Fruit fly (Drosophila melanogaster) whole organism, embryonic: ENCODE measurements around the gene Nph.

ENCODE experiments used
- B-H1 ChIP-seq: fragments of 200-800 bp; sonication (Bioruptor generic); IDR thresholded peaks from 3 replicates; pipeline ENCODE4 v1.3.6; 2022; ENCODE audit warnings: missing biosample characterization, missing genetic modification characterization
- BEAF-32 ChIP-seq: fragments of 200-800 bp; sonication (Bioruptor generic); optimal IDR thresholded peaks from 3 replicates; lab custom pipeline; 2017; ENCODE audit warnings: missing biosample characterization, missing genetic modification characterization, mild to moderate bottlenecking, moderate library complexity, missing genetic modification reagents
- CG11398 ChIP-seq: fragments of 200-800 bp; sonication (Bioruptor generic); optimal IDR thresholded peaks from 2 replicates; lab custom pipeline; 2016; ENCODE audit warnings: missing biosample characterization, missing genetic modification characterization
- CG11696 ChIP-seq: fragments of 200-800 bp; sonication (Bioruptor generic); IDR thresholded peaks from 2 replicates; pipeline ENCODE4 v1.3.6; 2022; ENCODE audit warnings: missing biosample characterization, missing genetic modification characterization
- CG12391 ChIP-seq: fragments of 200-800 bp; sonication (Bioruptor generic); optimal IDR thresholded peaks from 3 replicates; lab custom pipeline; 2018; ENCODE audit warnings: missing biosample characterization, mild to moderate bottlenecking, missing genetic modification characterization, moderate library complexity
- CG12769 ChIP-seq: fragments of 200-800 bp; sonication (Bioruptor generic); optimal IDR thresholded peaks from 2 replicates; lab custom pipeline; 2019; ENCODE audit warnings: missing biosample characterization, mild to moderate bottlenecking, missing genetic modification characterization, moderate library complexity
- CG14710 ChIP-seq: fragments of 200-800 bp; sonication (Bioruptor generic); optimal IDR thresholded peaks from 3 replicates; lab custom pipeline; 2019; ENCODE audit warnings: missing biosample characterization, mild to moderate bottlenecking, missing genetic modification characterization, moderate library complexity
- CG15479 ChIP-seq: fragments of 200-800 bp; sonication (Bioruptor generic); optimal IDR thresholded peaks from 3 replicates; lab custom pipeline; 2019; ENCODE audit warnings: missing biosample characterization, mild to moderate bottlenecking, missing genetic modification characterization, moderate library complexity
- CG16815 ChIP-seq: fragments of 200-800 bp; sonication (Bioruptor generic); optimal IDR thresholded peaks from 3 replicates; lab custom pipeline; 2017; ENCODE audit warnings: missing biosample characterization, mild to moderate bottlenecking, missing genetic modification characterization
- CG18619 ChIP-seq: fragments of 200-800 bp; sonication (Bioruptor generic); optimal IDR thresholded peaks from 3 replicates; lab custom pipeline; 2017; ENCODE audit warnings: missing biosample characterization, mild to moderate bottlenecking, missing genetic modification characterization
- CG2889 ChIP-seq: fragments of 200-800 bp; sonication (Bioruptor generic); IDR thresholded peaks from 3 replicates; pipeline ENCODE4 v1.3.6; 2022; ENCODE audit warnings: missing biosample characterization, missing genetic modification characterization
- CG30020 ChIP-seq: fragments of 200-800 bp; optimal IDR thresholded peaks from 2 replicates; lab custom pipeline; 2019; ENCODE audit warnings: missing biosample characterization, mild to moderate bottlenecking, missing genetic modification characterization, moderate library complexity
- CG31365 ChIP-seq: fragments of 200-800 bp; sonication (Bioruptor generic); optimal IDR thresholded peaks from 2 replicates; lab custom pipeline; 2018; ENCODE audit warnings: missing biosample characterization, mild to moderate bottlenecking, missing genetic modification characterization
- CG32532 ChIP-seq: fragments of 200-800 bp; sonication (Bioruptor generic); IDR thresholded peaks from 2 replicates; pipeline ENCODE4 v1.3.6; 2022; ENCODE audit warnings: missing biosample characterization, missing genetic modification characterization
- CG3726 ChIP-seq: fragments of 200-800 bp; sonication (Bioruptor generic); IDR thresholded peaks from 3 replicates; pipeline ENCODE4, ENCODE4 v1.3.6; 2022; ENCODE audit warnings: missing biosample characterization, missing genetic modification characterization
- CG4820 ChIP-seq: fragments of 200-800 bp; sonication (Bioruptor generic); optimal IDR thresholded peaks from 3 replicates; lab custom pipeline; 2016; ENCODE audit warnings: missing biosample characterization, missing genetic modification characterization
- CG6765 ChIP-seq: fragments of 200-800 bp; sonication (Bioruptor generic); optimal IDR thresholded peaks from 3 replicates; lab custom pipeline; 2017; ENCODE audit warnings: missing biosample characterization, mild to moderate bottlenecking, missing genetic modification characterization
- CG7786 ChIP-seq: fragments of 200-800 bp; sonication (Bioruptor generic); optimal IDR thresholded peaks from 2 replicates; lab custom pipeline; 2016; ENCODE audit warnings: missing biosample characterization, missing genetic modification characterization
- CG7963 ChIP-seq: fragments of 200-800 bp; sonication (Bioruptor generic); IDR thresholded peaks from 3 replicates; pipeline ENCODE4 v1.3.6; 2022; ENCODE audit warnings: missing biosample characterization, missing genetic modification characterization; ENCODE audit not compliant: partially characterized antibody
- CG8765 ChIP-seq: fragments of 200-800 bp; sonication (Bioruptor generic); IDR thresholded peaks from 2 replicates; pipeline ENCODE4 v1.3.6; 2022; ENCODE audit warnings: missing biosample characterization, missing genetic modification characterization
- CG9797 ChIP-seq: fragments of 200-800 bp; sonication (Bioruptor generic); optimal IDR thresholded peaks from 3 replicates; lab custom pipeline; 2018; ENCODE audit warnings: missing biosample characterization, mild to moderate bottlenecking, missing genetic modification characterization
- Hsf ChIP-seq: fragments of 200-800 bp; sonication (Bioruptor generic); optimal IDR thresholded peaks from 3 replicates; lab custom pipeline; 2016; ENCODE audit warnings: missing biosample characterization, missing genetic modification characterization
- Jarid2 ChIP-seq: fragments of 200-800 bp; sonication (Bioruptor generic); optimal IDR thresholded peaks from 3 replicates; lab custom pipeline; 2017; ENCODE audit warnings: mild to moderate bottlenecking, missing biosample characterization, missing genetic modification reagents, missing genetic modification characterization
- Mad ChIP-seq: fragments of 200-800 bp; sonication (Bioruptor generic); optimal IDR thresholded peaks from 2 replicates; lab custom pipeline; 2016; ENCODE audit warnings: missing biosample characterization, missing genetic modification characterization
- Med ChIP-seq: fragments of 200-800 bp; sonication (Bioruptor generic); peaks from one replicate; lab custom pipeline; 2016; ENCODE audit warnings: missing biosample characterization, missing genetic modification characterization, mild to moderate bottlenecking, inconsistent platforms, moderate library complexity
- Mrtf ChIP-seq: fragments of 200-800 bp; sonication (Bioruptor generic); IDR thresholded peaks from 3 replicates; pipeline ENCODE4 v1.3.6; 2022; ENCODE audit warnings: missing biosample characterization, missing genetic modification characterization
- Myb ChIP-seq: fragments of 200-800 bp; sonication (Bioruptor generic); optimal IDR thresholded peaks from 2 replicates; lab custom pipeline; 2016; ENCODE audit warnings: missing biosample characterization, missing genetic modification characterization
- NC2α ChIP-seq: fragments of 200-800 bp; sonication (Bioruptor generic); optimal IDR thresholded peaks from 2 replicates; lab custom pipeline; 2016; ENCODE audit warnings: missing biosample characterization, missing genetic modification characterization
- Opbp ChIP-seq: fragments of 200-800 bp; sonication (Bioruptor generic); IDR thresholded peaks from 3 replicates; pipeline ENCODE4 v1.3.6; 2022; ENCODE audit warnings: missing biosample characterization, missing genetic modification characterization; ENCODE audit not compliant: partially characterized antibody
- Optix ChIP-seq: fragments of 200-800 bp; sonication (Bioruptor generic); IDR thresholded peaks from 3 replicates; pipeline ENCODE4 v1.3.6; 2022; ENCODE audit warnings: missing biosample characterization, missing genetic modification characterization
- danr ChIP-seq: fragments of 200-800 bp; sonication (Bioruptor generic); IDR thresholded peaks from 2 replicates; pipeline ENCODE4 v1.3.6; 2022; ENCODE audit warnings: missing biosample characterization, missing genetic modification characterization
- hb ChIP-seq: fragments of 200-800 bp; sonication (Bioruptor generic); IDR thresholded peaks from 3 replicates; pipeline ENCODE4 v1.3.6; 2022; ENCODE audit warnings: missing biosample characterization, missing genetic modification characterization; ENCODE audit not compliant: partially characterized antibody
- jigr1 ChIP-seq: fragments of 200-800 bp; sonication (Bioruptor generic); IDR thresholded peaks from 3 replicates; pipeline ENCODE4 v1.3.6; 2022; ENCODE audit warnings: missing biosample characterization, missing genetic modification characterization
- knrl ChIP-seq: fragments of 200-800 bp; sonication (Bioruptor generic); IDR thresholded peaks from 3 replicates; pipeline ENCODE4 v1.3.6; 2022; ENCODE audit warnings: missing biosample characterization, missing genetic modification characterization; ENCODE audit not compliant: partially characterized antibody
- lov ChIP-seq, 2 experiments: fragments of 200-800 bp in 1 of 2; fragments of >200 bp in 1 of 2; sonication (Bioruptor generic) in 1 of 2; IDR thresholded peaks in 1 of 2; optimal IDR thresholded peaks in 1 of 2; 2 replicates in 1 of 2; 3 replicates in 1 of 2; pipeline versions ENCODE4 v1.3.6 to Lab custom; 2017 to 2022; ENCODE audit warnings: missing biosample characterization in 1 of 2, missing genetic modification characterization in 1 of 2
- otp ChIP-seq: fragments of 200-800 bp; sonication (Bioruptor generic); IDR thresholded peaks from 3 replicates; pipeline ENCODE4, ENCODE4 v1.3.6; 2022; ENCODE audit warnings: missing biosample characterization, missing genetic modification characterization
- pnt ChIP-seq: fragments of 200-800 bp; sonication (Bioruptor generic); optimal IDR thresholded peaks from 3 replicates; lab custom pipeline; 2016; ENCODE audit warnings: missing biosample characterization, missing genetic modification characterization
- row ChIP-seq: fragments of 200-800 bp; sonication (Bioruptor generic); IDR thresholded peaks from 3 replicates; pipeline ENCODE4 v1.3.6; 2022; ENCODE audit warnings: missing biosample characterization, missing genetic modification characterization
- sc ChIP-seq, 3 experiments: fragments of >200 bp in 2 of 3; fragments of 200-800 bp in 1 of 3; sonication (Bioruptor generic) in 1 of 3; optimal IDR thresholded peaks; 2 replicates in 2 of 3; 3 replicates in 1 of 3; lab custom pipeline; 2017; ENCODE audit warnings: mild to moderate bottlenecking in 1 of 3, missing biosample characterization in 1 of 3, missing genetic modification characterization in 1 of 3, missing genetic modification reagents in 1 of 3
- sd ChIP-seq: fragments of 200-800 bp; sonication (Bioruptor generic); optimal IDR thresholded peaks from 3 replicates; lab custom pipeline; 2018; ENCODE audit warnings: missing biosample characterization, mild to moderate bottlenecking, missing genetic modification characterization, moderate library complexity
- slbo ChIP-seq: fragments of 200-800 bp; sonication (Bioruptor generic); IDR thresholded peaks from 2 replicates; pipeline ENCODE4 v1.3.6; 2022; ENCODE audit warnings: missing biosample characterization, missing genetic modification characterization
- sna ChIP-seq: fragments of 200-800 bp; sonication (Bioruptor generic); IDR thresholded peaks from 2 replicates; pipeline ENCODE4 v1.3.6; 2022; ENCODE audit warnings: missing biosample characterization, missing genetic modification characterization; ENCODE audit not compliant: partially characterized antibody
- tin ChIP-seq: fragments of 200-800 bp; sonication (Bioruptor generic); optimal IDR thresholded peaks from 3 replicates; lab custom pipeline; 2016; ENCODE audit warnings: missing biosample characterization, missing genetic modification characterization
- tup ChIP-seq: fragments of 200-800 bp; sonication (Bioruptor generic); optimal IDR thresholded peaks from 2 replicates; lab custom pipeline; 2016; ENCODE audit warnings: missing biosample characterization, mild to moderate bottlenecking, missing genetic modification characterization, moderate library complexity
- unpg ChIP-seq: fragments of 200-800 bp; sonication (Bioruptor generic); optimal IDR thresholded peaks from 3 replicates; lab custom pipeline; 2018; ENCODE audit warnings: missing biosample characterization, mild to moderate bottlenecking, missing genetic modification characterization, moderate library complexity
- vnd ChIP-seq: fragments of 200-800 bp; sonication (Bioruptor generic); IDR thresholded peaks from 3 replicates; pipeline ENCODE4 v1.3.6; 2022; ENCODE audit warnings: missing biosample characterization, missing genetic modification characterization; ENCODE audit not compliant: partially characterized antibody
- yki ChIP-seq: fragments of >200 bp; optimal IDR thresholded peaks from 3 replicates; lab custom pipeline; 2018

Gene Nph

DNA sequence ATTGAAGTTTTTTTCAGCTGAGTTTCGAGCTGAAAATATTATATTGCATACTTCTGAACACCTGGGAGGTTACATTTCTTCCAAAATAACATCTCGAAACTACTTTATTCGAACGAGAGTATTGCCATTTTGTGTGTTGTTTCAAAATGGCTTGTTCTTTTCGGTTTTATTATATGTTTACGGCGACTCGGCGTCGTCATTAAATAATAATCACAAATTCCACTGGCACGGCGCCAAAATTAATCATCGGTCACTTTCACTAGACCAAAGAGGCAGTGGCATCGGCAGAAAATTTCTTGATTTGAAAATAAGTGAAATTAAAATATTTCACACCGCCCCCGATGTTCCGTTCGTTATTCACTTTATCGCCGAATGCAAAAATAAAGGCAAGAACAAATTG, 45.8 kb upstream of the Nph start (continued):
- TF ChIP-seq CG14710: no peak
- no peak for TF ChIP-seq sna (GFP tag; lab: Robert Waterston, UW)
- TF ChIP-seq danr: no peak
- no peak for TF ChIP-seq CG3726 (GFP tag; lab: Robert Waterston, UW)
- TF ChIP-seq slbo: no peak
- TF ChIP-seq CG7786 (GFP tag; lab: Kevin White, UChicago): no peak
- TF ChIP-seq Optix: no peak
- TF ChIP-seq Jarid2 (GFP tag; lab: Kevin White, UChicago): no peak
- TF ChIP-seq hb (GFP tag; lab: Robert Waterston, UW): no peak
- TF ChIP-seq Mrtf (GFP tag; lab: Robert Waterston, UW): no peak
- peak; percentile 30; the same call in 2 of the 3 replicates for TF ChIP-seq row (GFP tag; lab: Robert Waterston, UW)
- no peak for TF ChIP-seq sc (optimal IDR thresholded peaks at IDR 0.05; lab: Kevin White, UChicago)
- no peak for TF ChIP-seq sc (GFP tag; optimal IDR thresholded peaks at IDR 0.05; lab: Kevin White, UChicago)
- no peak for TF ChIP-seq yki (lab: Kevin White, UChicago)
- no peak for TF ChIP-seq CG7963 (GFP tag; lab: Robert Waterston, UW)
- TF ChIP-seq sd (tag; lab: Kevin White, UChicago): peak; percentile 67
- peak; percentile 53 for TF ChIP-seq Med
- TF ChIP-seq Hsf (GFP tag; lab: Kevin White, UChicago): no peak
- no peak for TF ChIP-seq otp (GFP tag; lab: Robert Waterston, UW)
- TF ChIP-seq CG12391: no peak
- no peak for TF ChIP-seq CG31365 (tag; lab: Kevin White, UChicago)

DNA sequence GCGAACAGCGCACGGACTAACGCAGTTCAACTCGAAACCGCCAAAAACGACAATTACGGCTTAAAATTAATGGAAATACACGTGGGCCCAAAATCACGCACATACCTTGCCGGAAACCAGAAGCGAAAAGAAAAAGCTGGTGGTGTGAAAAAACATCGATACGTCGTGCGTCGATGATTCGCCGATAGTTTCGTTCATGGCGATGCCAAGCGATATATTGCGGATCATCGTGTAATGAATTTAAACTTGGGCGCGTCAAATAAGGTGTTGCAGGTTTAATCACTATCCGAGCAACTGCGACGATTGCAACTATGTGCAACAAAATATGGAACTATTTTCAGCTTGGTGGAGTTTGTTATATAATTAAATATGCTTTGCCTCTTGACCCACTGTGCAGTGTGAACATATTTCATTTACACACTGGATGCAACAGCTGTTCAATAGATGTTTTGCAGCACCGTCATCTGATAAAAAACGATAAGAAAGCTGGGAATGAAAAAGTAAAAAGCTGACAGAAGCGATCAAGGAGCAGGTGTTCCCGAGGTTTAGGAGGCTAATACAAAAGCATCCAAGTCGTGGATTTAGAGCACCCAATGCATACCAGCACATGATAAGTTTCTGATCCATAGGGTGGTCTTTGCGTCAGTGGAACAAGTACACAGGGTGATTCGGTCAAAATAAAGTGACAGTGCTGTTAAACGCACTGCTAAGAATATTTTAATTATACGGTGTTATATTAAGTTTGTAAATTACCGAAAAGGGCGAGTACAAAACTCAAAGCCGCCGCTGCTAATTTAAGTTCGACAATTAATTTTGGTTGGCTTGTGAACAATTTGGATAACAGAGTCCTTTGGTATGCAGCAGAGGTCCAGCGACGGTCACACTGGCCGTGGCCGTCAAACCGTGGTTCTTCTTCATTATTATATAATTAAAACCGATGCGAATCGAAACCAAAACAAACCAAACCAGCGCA, 41.7 kb upstream of the Nph start, which contains the start of the genes RpL32 and CG7943:
Gene RpL32, minus strand, starts transcription at position 133 of the 973 bp plus-strand sequence.
Gene CG7943, plus strand, starts transcription at position 442 of the 973 bp plus-strand sequence.
- TF ChIP-seq CG16815 (GFP tag; lab: Kevin White, UChicago): peak; percentile 73
- peak; percentile 100 for TF ChIP-seq Opbp (GFP tag; lab: Robert Waterston, UW)
- peak; percentile 95 for TF ChIP-seq tup
- peak; percentile 83 for TF ChIP-seq CG11696 (GFP tag; lab: Robert Waterston, UW)
- TF ChIP-seq CG12769 (tag; lab: Kevin White, UChicago): peak; percentile 82
- TF ChIP-seq tin (GFP tag; lab: Kevin White, UChicago): peak; percentile 96
- peak; percentile 84 for TF ChIP-seq Myb
- peak; percentile 92 for TF ChIP-seq CG4820 (GFP tag; lab: Kevin White, UChicago)
- TF ChIP-seq lov (optimal IDR thresholded peaks at IDR 0.05; lab: Kevin White, UChicago): no peak
- TF ChIP-seq lov (GFP tag; IDR thresholded peaks at IDR 0.05; lab: Robert Waterston, UW): peak; percentile 94
- TF ChIP-seq CG15479 (GFP tag; lab: Kevin White, UChicago): peak; percentile 48
- TF ChIP-seq CG30020 (tag; lab: Kevin White, UChicago): peak; percentile 88
- TF ChIP-seq CG11398: peak; percentile 86
- peak; percentile 83 for TF ChIP-seq jigr1
- TF ChIP-seq Optix: peak; percentile 97
- peak; percentile 91 for TF ChIP-seq unpg (GFP tag; lab: Kevin White, UChicago)
- TF ChIP-seq knrl (GFP tag; lab: Robert Waterston, UW): peak; percentile 100
- TF ChIP-seq B-H1 (GFP tag; lab: Robert Waterston, UW): peak; percentile 90
- peak; percentile 96 for TF ChIP-seq pnt
- TF ChIP-seq CG8765 (GFP tag; lab: Robert Waterston, UW): peak; percentile 95
- TF ChIP-seq BEAF-32 (GFP tag; lab: Kevin White, UChicago): peak; percentile 100
- TF ChIP-seq CG32532 (GFP tag; lab: Robert Waterston, UW): peak; percentile 96
- peak; percentile 89 for TF ChIP-seq Mad (GFP tag; lab: Kevin White, UChicago)
- TF ChIP-seq CG18619 (GFP tag; lab: Kevin White, UChicago): peak; percentile 94
- peak; percentile 95 for TF ChIP-seq CG6765 (GFP tag; lab: Kevin White, UChicago)
- peak; percentile 88 for TF ChIP-seq CG2889 (GFP tag; lab: Robert Waterston, UW)
- peak; percentile 100 for TF ChIP-seq vnd (GFP tag; lab: Robert Waterston, UW)
- peak; percentile 79 for TF ChIP-seq CG9797
- peak; percentile 74 for TF ChIP-seq NC2α
